Worm (Caenorhabditis elegans): ENCODE data around the gene imb-2.

- TF ChIP-seq ztf-23 (GFP tag; IDR thresholded peaks at IDR 0.05) (no peak), flt-1 (GFP tag; IDR thresholded peaks at IDR 0.05) (no peak), med-1 (GFP tag; optimal IDR thresholded peaks at IDR 0.05; ENCODE audit: insufficient read depth) (no peak), tab-1 (GFP tag; IDR thresholded peaks at IDR 0.05) (no peak)
Observed at ce11 chrII:14365182-14365751, at the start of gene imb-2.
